Worm (Caenorhabditis elegans) whole organism, midembryonic: ENCODE data around the gene spe-18.

Experiments
- T22C8.4 ChIP-seq: fragments of 200-800 bp; sonication (Bioruptor generic); IDR thresholded peaks from 2 replicates; pipeline ENCODE4 v1.3.6; 2022; ENCODE audit warnings: missing genetic modification characterization, missing compliant biosample characterization
- cog-1 ChIP-seq: sonication (generic microtip); optimal IDR thresholded peaks from 2 replicates; lab custom pipeline; 2016; ENCODE audit warnings: missing genetic modification characterization, missing compliant biosample characterization
- flt-1 ChIP-seq: fragments of 200-800 bp; sonication (Bioruptor generic); IDR thresholded peaks from 2 replicates; pipeline ENCODE4 v1.3.6; 2022; ENCODE audit warnings: missing genetic modification characterization, missing compliant biosample characterization
- klf-2 ChIP-seq: fragments of 200-800 bp; sonication (Bioruptor generic); conservative IDR thresholded peaks from 2 replicates; pipeline ENCODE4 v1.3.6; 2022; ENCODE audit warnings: missing genetic modification reagents, missing genetic modification characterization, missing compliant biosample characterization
- med-1 ChIP-seq: sonication (generic microtip); optimal IDR thresholded peaks from 2 replicates; lab custom pipeline; 2017; ENCODE audit warnings: missing genetic modification characterization, mild to moderate bottlenecking, missing compliant biosample characterization, antibody characterized with exemption, missing genetic modification reagents; ENCODE audit not compliant: insufficient read depth
- ref-1 ChIP-seq: fragments of 200-800 bp; sonication (Bioruptor generic); conservative IDR thresholded peaks from 2 replicates; pipeline ENCODE4 v1.3.6; 2022; ENCODE audit warnings: missing genetic modification reagents, missing genetic modification characterization, missing compliant biosample characterization
- tab-1 ChIP-seq: fragments of 200-800 bp; sonication (Bioruptor generic); IDR thresholded peaks from 2 replicates; pipeline ENCODE4 v1.3.6; 2022; ENCODE audit warnings: missing genetic modification characterization, missing compliant biosample characterization
- ztf-23 ChIP-seq: fragments of 200-800 bp; sonication (Bioruptor generic); IDR thresholded peaks from 2 replicates; pipeline ENCODE4 v1.3.6; 2022; ENCODE audit warnings: missing genetic modification reagents, missing genetic modification characterization, missing compliant biosample characterization
- ztf-29 ChIP-seq: fragments of 200-800 bp; sonication (Bioruptor generic); IDR thresholded peaks from 2 replicates; pipeline ENCODE4 v1.3.6; 2022; ENCODE audit warnings: missing genetic modification reagents, missing genetic modification characterization, missing compliant biosample characterization

DNA sequence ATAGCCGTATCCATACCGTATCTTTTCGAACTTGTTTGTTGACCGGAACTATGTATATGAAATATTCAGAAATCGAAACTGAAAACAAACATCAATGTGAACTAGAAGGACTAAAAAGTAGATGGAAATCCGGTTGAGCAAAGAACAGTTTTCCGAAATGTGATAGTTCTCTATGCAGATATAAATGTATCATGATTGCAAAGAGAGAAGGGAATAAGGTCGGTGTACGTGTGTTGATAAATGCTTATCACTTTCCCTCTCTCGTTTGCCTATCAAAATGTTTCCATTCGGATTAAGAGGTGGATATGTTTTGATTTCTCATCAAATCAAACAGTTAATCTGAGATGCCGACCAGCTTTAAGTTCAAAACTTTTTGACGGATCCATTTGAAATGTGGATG lies 5.0 kb downstream of the spe-18 start:
- no peak for TF ChIP-seq tab-1 (GFP tag; lab: Robert Waterston, UW)
- no peak for TF ChIP-seq flt-1
- no peak for TF ChIP-seq T22C8.4
- no peak for TF ChIP-seq cog-1 (tag; lab: Kevin White, UChicago)
- TF ChIP-seq klf-2 (GFP tag; lab: Robert Waterston, UW) = no peak
- TF ChIP-seq ztf-29 (GFP tag; lab: Robert Waterston, UW) = no peak
- no peak for TF ChIP-seq ref-1 (GFP tag; lab: Robert Waterston, UW)
- TF ChIP-seq ztf-23 (GFP tag; lab: Robert Waterston, UW) = no peak
- TF ChIP-seq med-1 (GFP tag; lab: Kevin White, UChicago) = no peak
